Worm (Caenorhabditis elegans) whole organism, dauer: ENCODE measurements around the gene K04C2.8.

Experiments
- unc-62 ChIP-seq: sonication (generic microtip); optimal IDR thresholded peaks from 2 replicates; lab custom pipeline; 2017; ENCODE audit warnings: missing biosample characterization, missing genetic modification reagents, missing genetic modification characterization

The K04C2.8 gene

DNA sequence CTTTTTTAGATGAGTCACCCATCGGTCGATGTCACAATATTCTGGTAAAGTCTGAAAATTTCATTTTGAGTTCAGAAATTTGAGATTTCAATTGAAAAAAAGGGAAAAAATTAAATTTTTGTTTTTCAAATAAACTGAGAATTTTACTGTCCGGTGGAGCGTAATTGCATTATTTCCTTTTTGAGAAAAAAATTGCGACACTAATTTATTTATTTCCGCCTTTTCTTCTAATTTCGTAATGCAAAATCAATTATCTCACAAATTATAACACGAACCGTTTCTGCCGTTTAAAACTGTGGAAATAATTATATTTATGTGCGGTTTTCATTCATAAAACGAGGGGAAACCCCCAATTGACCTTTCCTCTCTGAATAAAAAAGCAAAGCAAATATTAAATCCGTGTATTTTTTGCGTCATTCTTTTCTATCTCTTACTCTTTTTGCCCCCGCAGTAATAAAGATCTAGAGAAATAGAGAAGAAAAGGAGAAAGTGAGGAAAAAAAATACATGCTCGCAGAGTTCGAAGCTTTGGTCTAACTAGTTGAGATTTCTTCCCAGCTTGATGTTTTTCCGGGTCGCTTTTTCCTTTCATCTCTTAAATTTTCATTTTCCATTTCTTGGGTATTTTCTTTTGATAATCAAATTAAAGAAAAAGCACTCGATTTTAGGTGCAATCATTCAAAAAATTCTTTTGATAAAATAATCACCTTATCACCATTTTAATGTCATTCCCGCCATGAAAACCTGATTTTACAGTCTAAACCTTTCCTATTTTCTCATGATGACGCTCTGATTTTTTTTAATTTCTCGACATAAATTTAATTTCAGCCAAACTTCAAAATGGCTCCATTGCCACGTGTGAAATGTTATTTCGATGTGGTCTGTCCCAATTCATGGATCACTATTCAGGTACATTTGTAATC is 33.2 kb downstream of the K04C2.8 start, which contains the start of the genes brc-2 and T07E3.3:
Gene brc-2 (minus strand): TSS at position 51 of the 922 bp plus-strand sequence.
Gene T07E3.3 (plus strand): TSS at position 822 of the 922 bp plus-strand sequence.
- no peak for TF ChIP-seq unc-62 (GFP tag; lab: Kevin White, UChicago)

DNA sequence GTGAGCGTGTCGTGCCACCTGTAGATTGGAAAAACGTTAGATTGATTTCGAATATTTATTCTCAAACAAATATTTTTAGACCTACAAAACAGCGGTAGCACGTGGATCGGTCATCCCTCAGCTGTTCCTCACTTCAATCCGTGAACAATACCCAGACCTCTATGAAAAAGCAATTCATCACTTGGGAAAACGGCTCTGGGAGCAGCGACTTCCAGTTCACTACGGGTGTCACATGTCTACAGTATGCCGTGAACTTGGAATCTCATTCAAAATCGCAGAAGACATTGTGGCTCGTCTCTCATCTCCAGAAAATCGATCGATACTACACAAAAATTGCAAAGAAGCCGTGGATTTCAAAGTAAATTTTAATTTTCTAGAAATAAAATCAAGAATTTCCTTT is 34.4 kb downstream of the K04C2.8 start:
- TF ChIP-seq unc-62 (GFP tag; lab: Kevin White, UChicago): no peak

DNA sequence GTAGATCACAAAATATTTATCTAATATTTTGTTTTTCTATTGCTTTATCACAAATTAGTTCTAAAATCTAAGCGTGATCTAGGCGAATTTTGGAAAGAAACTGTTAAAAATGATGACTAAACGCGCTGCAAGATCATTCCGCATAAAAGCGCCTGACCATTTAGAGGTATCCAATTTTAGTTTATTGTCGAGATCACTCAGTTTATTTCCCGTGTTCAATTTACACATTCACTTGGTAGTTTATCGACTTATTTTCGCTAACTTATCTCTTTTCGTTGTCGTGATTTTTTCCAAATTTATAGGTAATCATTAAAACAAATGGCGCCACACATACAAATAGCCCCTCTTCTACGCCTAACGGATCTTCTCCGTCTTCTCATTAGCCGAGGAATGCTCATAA is 36.3 kb downstream of the K04C2.8 start, which contains the start of gene T07E3.2:
Gene T07E3.2 (plus strand): TSS at position 301 of the 400 bp plus-strand sequence.
- TF ChIP-seq unc-62 (GFP tag; lab: Kevin White, UChicago): no peak

DNA sequence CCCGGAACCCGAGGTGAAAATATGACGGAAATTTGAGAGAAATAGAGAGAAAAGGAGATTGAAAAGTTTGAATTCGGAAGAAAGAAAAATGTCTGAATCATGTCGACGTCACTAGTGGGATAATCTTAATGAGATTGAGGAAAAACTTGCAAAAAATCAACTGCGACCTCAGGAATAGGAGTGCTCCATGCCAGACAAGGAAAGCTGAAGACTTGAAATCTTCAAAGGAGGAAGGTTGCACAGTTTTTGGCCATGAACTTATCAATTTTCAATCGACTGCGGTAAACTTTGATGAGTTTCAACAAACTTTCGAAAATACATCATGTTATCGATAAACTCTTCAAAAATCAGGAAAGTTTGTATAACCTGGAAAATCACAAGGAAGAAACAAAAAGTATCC is 42.3 kb downstream of the K04C2.8 start, which contains the start of gene pdf-1:
Gene pdf-1 (minus strand): TSS at position 101 of the 400 bp plus-strand sequence.
- TF ChIP-seq unc-62 (GFP tag; lab: Kevin White, UChicago): no peak

DNA sequence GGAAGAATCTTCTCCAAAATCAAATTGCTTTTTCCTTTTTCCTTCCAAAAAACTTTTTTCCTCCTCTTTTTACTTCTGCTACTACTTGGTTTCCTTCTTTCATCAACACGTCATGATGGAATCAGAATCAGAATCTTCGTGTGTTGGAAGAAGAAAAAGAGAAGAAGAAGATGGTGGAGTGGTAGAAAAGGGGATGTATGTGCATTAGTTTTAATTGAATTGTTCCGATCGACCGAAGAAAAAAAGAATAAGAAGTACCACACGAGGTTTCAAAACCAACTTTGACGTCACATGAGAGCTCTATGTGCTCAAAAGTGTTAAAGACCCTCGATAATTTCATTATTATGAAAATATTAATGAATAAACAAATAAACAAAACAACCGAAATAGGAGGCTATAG is 44.7 kb downstream of the K04C2.8 start:
- TF ChIP-seq unc-62 (GFP tag; lab: Kevin White, UChicago): no peak
